Worm (Caenorhabditis elegans): ENCODE data around the gene cyp-32A1.

The cyp-32A1 gene

DNA sequence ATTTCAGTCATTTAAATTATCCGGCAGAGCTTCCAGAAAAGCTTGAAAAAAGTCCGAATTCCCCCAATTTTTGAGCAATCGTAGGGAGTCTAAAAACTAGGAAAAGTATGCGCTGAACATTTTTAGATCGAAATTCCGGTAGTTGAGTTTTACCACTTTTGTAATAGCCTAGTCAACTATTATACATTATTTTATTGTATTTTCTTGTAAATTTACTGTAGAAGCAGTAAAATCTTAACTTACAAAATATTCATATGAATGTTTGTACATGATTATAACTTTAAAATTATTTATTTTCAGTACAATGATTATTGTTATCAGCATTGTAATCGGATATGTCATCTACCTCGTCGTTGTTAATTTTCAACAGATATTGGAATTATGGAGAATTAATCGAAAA, at the start of gene cyp-32A1:
Gene cyp-32A1, plus strand, starts transcription at position 301 of the 400 bp plus-strand sequence.
- TF ChIP-seq sem-4 (tag; optimal IDR thresholded peaks at IDR 0.05) (no peak), nhr-25 (tag; optimal IDR thresholded peaks at IDR 0.05) (no peak), nhr-6 (tag; optimal IDR thresholded peaks at IDR 0.05) (no peak), ceh-82 (tag; optimal IDR thresholded peaks at IDR 0.05) (no peak), ztf-1 (GFP tag; conservative IDR thresholded peaks at IDR 0.05) (no peak), nhr-12 (tag; optimal IDR thresholded peaks at IDR 0.05) (no peak), elt-3 (tag; optimal IDR thresholded peaks at IDR 0.05) (no peak), nhr-237 (tag; optimal IDR thresholded peaks at IDR 0.05) (no peak), blmp-1 (tag; optimal IDR thresholded peaks at IDR 0.05; ENCODE audit: insufficient read depth) (no peak), nhr-10 (tag; optimal IDR thresholded peaks at IDR 0.05) (no peak), egl-27 (tag; optimal IDR thresholded peaks at IDR 0.05) (no peak), mab-5 (tag; optimal IDR thresholded peaks at IDR 0.05) (no peak), sma-3 (GFP tag; optimal IDR thresholded peaks at IDR 0.05) (no peak), alr-1 (tag; optimal IDR thresholded peaks at IDR 0.05) (no peak), lin-13 (GFP tag; optimal IDR thresholded peaks at IDR 0.05) (no peak), ztf-4 (tag; optimal IDR thresholded peaks at IDR 0.05) (no peak), elt-1 (tag; optimal IDR thresholded peaks at IDR 0.05) (no peak), lin-11 (tag; optimal IDR thresholded peaks at IDR 0.05) (no peak), lin-39 (tag; optimal IDR thresholded peaks at IDR 0.05) (no peak)

DNA sequence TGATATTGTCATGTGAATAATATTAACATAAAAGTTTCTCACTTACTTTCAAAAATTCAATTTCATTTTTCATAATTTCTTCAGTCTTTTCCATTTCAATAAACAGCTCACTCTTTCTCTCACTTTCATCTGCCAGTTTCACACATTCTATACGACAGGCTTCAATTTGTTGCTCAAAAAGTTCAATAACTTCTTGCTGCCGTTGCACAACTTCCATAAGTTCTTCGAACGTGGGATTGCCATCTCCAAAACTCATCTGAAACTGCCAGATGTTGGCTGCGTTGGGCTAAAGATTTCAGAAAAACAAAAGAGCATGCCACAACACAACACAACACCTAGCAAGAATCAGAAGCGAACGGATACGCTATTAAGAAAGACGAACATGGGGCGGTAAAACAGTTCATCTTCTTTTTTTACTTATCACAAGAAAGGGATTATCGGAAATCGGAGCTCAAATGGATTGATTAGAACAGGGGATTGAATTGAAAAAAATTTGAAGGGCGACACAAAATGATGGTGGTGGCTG, 48.3 kb upstream of the cyp-32A1 start:
- TF ChIP-seq sem-4 (tag; optimal IDR thresholded peaks at IDR 0.05) = no peak
- TF ChIP-seq alr-1 (tag; optimal IDR thresholded peaks at IDR 0.05) = no peak
- peak; percentile 20 for TF ChIP-seq lin-13 (GFP tag; optimal IDR thresholded peaks at IDR 0.05)
- TF ChIP-seq nhr-11 (tag; optimal IDR thresholded peaks at IDR 0.05) = no peak
- no peak for TF ChIP-seq lsy-2 (tag; optimal IDR thresholded peaks at IDR 0.05)
- TF ChIP-seq unc-62 (GFP tag; optimal IDR thresholded peaks at IDR 0.05) = no peak
- no peak for TF ChIP-seq ztf-11 (tag; optimal IDR thresholded peaks at IDR 0.05)
- no peak for TF ChIP-seq fos-1 (tag; optimal IDR thresholded peaks at IDR 0.05)
- no peak for TF ChIP-seq C34F6.9 (tag; optimal IDR thresholded peaks at IDR 0.05)
- TF ChIP-seq ceh-16 (tag; optimal IDR thresholded peaks at IDR 0.05) = peak; percentile 4
- TF ChIP-seq elt-1 (tag; optimal IDR thresholded peaks at IDR 0.05) = no peak
- TF ChIP-seq aly-2 (tag; optimal IDR thresholded peaks at IDR 0.05) = no peak

- TF ChIP-seq skn-1 (tag; optimal IDR thresholded peaks at IDR 0.05) (no peak), nhr-77 (tag; optimal IDR thresholded peaks at IDR 0.05) (no peak), peb-1 (tag; optimal IDR thresholded peaks at IDR 0.05) (no peak), sma-9 (GFP tag; optimal IDR thresholded peaks at IDR 0.05) (peak; percentile 41), sma-9 (tag; optimal IDR thresholded peaks at IDR 0.05) (no peak), unc-62 (GFP tag; optimal IDR thresholded peaks at IDR 0.05) (no peak), sma-3 (GFP tag; optimal IDR thresholded peaks at IDR 0.05) (peak; percentile 21), ama-1 (optimal IDR thresholded peaks at IDR 0.05) (peak; percentile 42), Y55F3AM.14 (GFP tag; optimal IDR thresholded peaks at IDR 0.05) (no peak), nhr-23 (tag; optimal IDR thresholded peaks at IDR 0.05) (no peak), dmd-4 (tag; optimal IDR thresholded peaks at IDR 0.05) (no peak), ceh-16 (tag; optimal IDR thresholded peaks at IDR 0.05) (no peak), nhr-129 (tag; optimal IDR thresholded peaks at IDR 0.05) (peak; percentile 40), alr-1 (tag; optimal IDR thresholded peaks at IDR 0.05) (no peak), ztf-11 (tag; optimal IDR thresholded peaks at IDR 0.05) (no peak), nhr-237 (tag; optimal IDR thresholded peaks at IDR 0.05) (no peak), sem-4 (tag; optimal IDR thresholded peaks at IDR 0.05) (no peak), fos-1 (tag; optimal IDR thresholded peaks at IDR 0.05) (peak; percentile 42), F13H6.1 (tag; optimal IDR thresholded peaks at IDR 0.05) (peak; percentile 53), zag-1 (tag; optimal IDR thresholded peaks at IDR 0.05) (peak; percentile 4), R02D3.7 (tag; optimal IDR thresholded peaks at IDR 0.05) (no peak), egl-27 (tag; optimal IDR thresholded peaks at IDR 0.05) (peak; percentile 7), nhr-25 (tag; optimal IDR thresholded peaks at IDR 0.05) (no peak), unc-39 (tag; optimal IDR thresholded peaks at IDR 0.05) (no peak), snpc-4 (tag; optimal IDR thresholded peaks at IDR 0.05) (peak; percentile 53), lin-39 (tag; optimal IDR thresholded peaks at IDR 0.05) (no peak), nhr-12 (tag; optimal IDR thresholded peaks at IDR 0.05) (no peak), ZK546.5 (tag; optimal IDR thresholded peaks at IDR 0.05) (no peak), ceh-82 (tag; optimal IDR thresholded peaks at IDR 0.05) (no peak), mab-5 (tag; optimal IDR thresholded peaks at IDR 0.05) (no peak), mbf-1 (tag; optimal IDR thresholded peaks at IDR 0.05) (no peak), ztf-1 (GFP tag; conservative IDR thresholded peaks at IDR 0.05) (no peak), nhr-11 (tag; optimal IDR thresholded peaks at IDR 0.05) (no peak), lin-11 (tag; optimal IDR thresholded peaks at IDR 0.05) (peak; percentile 48), elt-3 (tag; optimal IDR thresholded peaks at IDR 0.05) (no peak), C34F6.9 (tag; optimal IDR thresholded peaks at IDR 0.05) (peak; percentile 78), lsy-2 (tag; optimal IDR thresholded peaks at IDR 0.05) (peak; percentile 51 to 72), aly-2 (tag; optimal IDR thresholded peaks at IDR 0.05) (no peak), nhr-21 (tag; optimal IDR thresholded peaks at IDR 0.05) (peak; percentile 46), mdl-1 (tag; optimal IDR thresholded peaks at IDR 0.05) (peak in 1 of 2 experiments; percentile 51), nhr-6 (tag; optimal IDR thresholded peaks at IDR 0.05) (no peak), unc-55 (GFP tag; optimal IDR thresholded peaks at IDR 0.05) (peak; percentile 80), ztf-4 (tag; optimal IDR thresholded peaks at IDR 0.05) (no peak), elt-1 (tag; optimal IDR thresholded peaks at IDR 0.05) (no peak)
These were observed 46.7 kb upstream of the cyp-32A1 start, which contains the start of gene clic-1 for ce11 chrV:7734909-7735308. TSS of gene clic-1 (minus strand) at chrV:7734911.

Measured in whole organism, L2 larva.